Worm (Caenorhabditis elegans) whole organism, midembryonic: ENCODE measurements around the gene egl-36.

Source experiments
- T22C8.4 ChIP-seq: fragments of 200-800 bp; sonication (Bioruptor generic); IDR thresholded peaks from 2 replicates; pipeline ENCODE4 v1.3.6; 2022; ENCODE audit warnings: missing genetic modification characterization, missing compliant biosample characterization
- cog-1 ChIP-seq: sonication (generic microtip); optimal IDR thresholded peaks from 2 replicates; lab custom pipeline; 2016; ENCODE audit warnings: missing genetic modification characterization, missing compliant biosample characterization
- flt-1 ChIP-seq: fragments of 200-800 bp; sonication (Bioruptor generic); IDR thresholded peaks from 2 replicates; pipeline ENCODE4 v1.3.6; 2022; ENCODE audit warnings: missing genetic modification characterization, missing compliant biosample characterization
- klf-2 ChIP-seq: fragments of 200-800 bp; sonication (Bioruptor generic); conservative IDR thresholded peaks from 2 replicates; pipeline ENCODE4 v1.3.6; 2022; ENCODE audit warnings: missing genetic modification reagents, missing genetic modification characterization, missing compliant biosample characterization
- med-1 ChIP-seq: sonication (generic microtip); optimal IDR thresholded peaks from 2 replicates; lab custom pipeline; 2017; ENCODE audit warnings: missing genetic modification characterization, mild to moderate bottlenecking, missing compliant biosample characterization, antibody characterized with exemption, missing genetic modification reagents; ENCODE audit not compliant: insufficient read depth
- ref-1 ChIP-seq: fragments of 200-800 bp; sonication (Bioruptor generic); conservative IDR thresholded peaks from 2 replicates; pipeline ENCODE4 v1.3.6; 2022; ENCODE audit warnings: missing genetic modification reagents, missing genetic modification characterization, missing compliant biosample characterization
- tab-1 ChIP-seq: fragments of 200-800 bp; sonication (Bioruptor generic); IDR thresholded peaks from 2 replicates; pipeline ENCODE4 v1.3.6; 2022; ENCODE audit warnings: missing genetic modification characterization, missing compliant biosample characterization
- ztf-23 ChIP-seq: fragments of 200-800 bp; sonication (Bioruptor generic); IDR thresholded peaks from 2 replicates; pipeline ENCODE4 v1.3.6; 2022; ENCODE audit warnings: missing genetic modification reagents, missing genetic modification characterization, missing compliant biosample characterization
- ztf-29 ChIP-seq: fragments of 200-800 bp; sonication (Bioruptor generic); IDR thresholded peaks from 2 replicates; pipeline ENCODE4 v1.3.6; 2022; ENCODE audit warnings: missing genetic modification reagents, missing genetic modification characterization, missing compliant biosample characterization

Gene egl-36

DNA sequence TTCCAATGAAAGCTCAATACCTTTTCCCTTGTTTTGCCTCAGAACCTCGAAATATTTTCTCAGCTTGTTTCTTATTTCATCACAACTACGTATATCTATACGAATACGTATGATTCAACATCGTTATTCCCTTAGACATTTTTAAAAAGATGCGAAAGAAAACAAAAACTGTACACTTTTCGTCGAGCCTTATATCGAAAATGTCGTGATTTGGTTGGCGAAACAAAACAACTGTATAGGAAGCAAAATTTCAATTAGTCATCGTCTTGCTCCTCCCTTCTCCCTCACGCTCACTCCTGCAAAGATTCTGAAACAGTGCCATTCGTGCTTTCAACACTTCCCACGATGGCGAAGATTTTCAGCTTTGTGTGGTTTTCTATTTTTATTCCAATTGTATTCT, 53.1 kb downstream of the egl-36 start, which contains the start of gene ttr-14:
Gene ttr-14, plus strand, starts transcription at position 301 of the 400 bp plus-strand sequence.
- TF ChIP-seq tab-1 (GFP tag; lab: Robert Waterston, UW) (no peak), ztf-23 (no peak)

DNA sequence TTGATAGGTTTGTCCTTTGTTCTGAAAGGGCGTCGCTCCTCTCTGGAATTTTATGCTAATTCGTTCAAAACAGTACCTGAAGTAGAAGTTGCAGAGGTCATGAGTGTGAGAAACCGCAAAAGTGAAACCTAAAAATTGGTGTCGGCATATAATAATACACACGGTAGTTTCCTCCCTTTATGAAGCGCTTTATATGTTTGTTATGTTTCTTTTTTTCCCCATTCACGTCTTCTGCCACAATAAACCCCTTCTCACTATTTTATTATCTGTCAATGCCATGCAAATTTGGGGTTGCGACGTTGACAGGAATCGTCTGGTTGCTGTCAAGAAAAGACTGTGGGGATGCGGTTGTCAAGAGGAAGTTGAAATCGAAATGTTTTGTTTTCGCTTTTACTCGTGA, 58.3 kb downstream of the egl-36 start, which contains the start of gene vap-2:
Gene vap-2, minus strand, starts transcription at position 101 of the 400 bp plus-strand sequence.
- no peak for TF ChIP-seq flt-1 (GFP tag; lab: Robert Waterston, UW)
- no peak for TF ChIP-seq T22C8.4 (GFP tag; lab: Robert Waterston, UW)
- TF ChIP-seq klf-2 (GFP tag; lab: Robert Waterston, UW): no peak
- TF ChIP-seq ztf-29 (GFP tag; lab: Robert Waterston, UW): no peak
- TF ChIP-seq cog-1 (tag; lab: Kevin White, UChicago): no peak
- TF ChIP-seq ztf-23: no peak
- TF ChIP-seq tab-1 (GFP tag; lab: Robert Waterston, UW): no peak
- TF ChIP-seq ref-1 (GFP tag; lab: Robert Waterston, UW): no peak
- TF ChIP-seq med-1 (GFP tag; lab: Kevin White, UChicago): no peak
